Worm (Caenorhabditis elegans) whole organism, mixed stage, embryonic: Measurements from ENCODE around the gene Y56A3A.22.

Source experiments
- M03D4.4 ChIP-seq: sonication (generic microtip); optimal IDR thresholded peaks from 2 replicates; lab custom pipeline; 2017; ENCODE audit warnings: mild to moderate bottlenecking, missing genetic modification characterization, missing compliant biosample characterization
- ces-1 ChIP-seq: fragments of 150-350 bp; optimal IDR thresholded peaks from 2 replicates; lab custom pipeline; 2014; ENCODE audit warnings: missing biosample characterization, missing genetic modification reagents, missing genetic modification characterization
- elt-1 ChIP-seq: sonication (generic microtip); optimal IDR thresholded peaks from 2 replicates; lab custom pipeline; 2017; ENCODE audit warnings: missing genetic modification characterization, mild to moderate bottlenecking, missing compliant biosample characterization, antibody characterized with exemption, moderate library complexity, borderline replicate concordance; ENCODE audit not compliant: insufficient read depth
- elt-3 ChIP-seq: fragments of 150-350 bp; optimal IDR thresholded peaks from 2 replicates; lab custom pipeline; 2014; ENCODE audit warnings: missing biosample characterization, missing genetic modification characterization
- lin-13 ChIP-seq: fragments of 150-350 bp; optimal IDR thresholded peaks from 2 replicates; lab custom pipeline; 2014; ENCODE audit warnings: missing biosample characterization, missing genetic modification characterization
- nhr-12 ChIP-seq: fragments of 150-350 bp; optimal IDR thresholded peaks from 2 replicates; lab custom pipeline; 2014; ENCODE audit warnings: missing biosample characterization, missing genetic modification characterization
- nhr-28 ChIP-seq: fragments of 150-350 bp; optimal IDR thresholded peaks from 2 replicates; lab custom pipeline; 2014; ENCODE audit warnings: missing biosample characterization, missing genetic modification characterization
- sptf-1 ChIP-seq: sonication (generic microtip); optimal IDR thresholded peaks from 2 replicates; lab custom pipeline; 2017; ENCODE audit warnings: mild to moderate bottlenecking, missing genetic modification characterization, moderate library complexity, missing compliant biosample characterization
- unc-39 ChIP-seq: fragments of 150-350 bp; optimal IDR thresholded peaks from 2 replicates; lab custom pipeline; 2014; ENCODE audit warnings: missing biosample characterization, missing genetic modification characterization
- unc-62 ChIP-seq: fragments of 150-350 bp; optimal IDR thresholded peaks from 2 replicates; lab custom pipeline; 2014; ENCODE audit warnings: missing biosample characterization, missing genetic modification reagents, missing genetic modification characterization
- zip-8 ChIP-seq: fragments of 150-350 bp; optimal IDR thresholded peaks from 2 replicates; lab custom pipeline; 2014; ENCODE audit warnings: missing biosample characterization, missing genetic modification characterization
- ztf-11 ChIP-seq: fragments of 150-350 bp; optimal IDR thresholded peaks from 2 replicates; lab custom pipeline; 2014; ENCODE audit warnings: missing biosample characterization, missing genetic modification characterization

DNA sequence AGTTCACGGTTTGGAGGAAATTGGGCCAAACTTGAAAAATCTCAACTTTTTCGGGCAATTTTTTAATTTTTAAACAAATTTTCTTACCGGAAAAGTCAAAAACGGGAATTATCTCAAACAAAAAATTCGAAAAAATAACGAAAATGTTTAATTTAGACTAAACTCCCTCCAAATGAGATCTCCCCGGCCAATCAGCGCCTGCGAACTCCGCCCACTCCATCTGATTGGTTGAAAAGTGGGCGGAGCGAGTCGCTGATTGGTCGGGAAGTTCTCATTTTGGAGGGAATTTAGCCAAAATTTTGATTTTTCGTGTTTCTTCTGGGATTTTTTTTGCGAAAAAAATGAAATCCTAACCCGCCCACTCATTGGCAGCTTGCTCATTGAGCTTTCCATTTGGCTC lies 24.8 kb upstream of the Y56A3A.22 start:
- TF ChIP-seq elt-1 (tag; lab: Kevin White, UChicago) (no peak), unc-62 (GFP tag; lab: Kevin White, UChicago) (no peak), elt-3 (tag; lab: Kevin White, UChicago) (no peak), nhr-28 (tag; lab: Kevin White, UChicago) (no peak), nhr-12 (tag; lab: Kevin White, UChicago) (no peak), unc-39 (tag; lab: Kevin White, UChicago) (no peak), zip-8 (no peak), lin-13 (tag; lab: Kevin White, UChicago) (no peak), ces-1 (no peak), sptf-1 (tag; lab: Kevin White, UChicago) (no peak), M03D4.4 (no peak), ztf-11 (tag; lab: Kevin White, UChicago) (no peak)
